Worm (Caenorhabditis elegans) whole organism, late embryonic: ENCODE results near the gene Y75B12B.10.

Experiments
- hlh-6 ChIP-seq: sonication (generic microtip); optimal IDR thresholded peaks from 2 replicates; lab custom pipeline; 2016; ENCODE audit warnings: missing genotype, missing genetic modification characterization, missing compliant biosample characterization
- lim-6 ChIP-seq: sonication (generic microtip); optimal IDR thresholded peaks from 2 replicates; lab custom pipeline; 2016; ENCODE audit warnings: missing genetic modification characterization, missing compliant biosample characterization
- npax-4 ChIP-seq: sonication (generic microtip); optimal IDR thresholded peaks from 2 replicates; lab custom pipeline; 2016; ENCODE audit warnings: missing genetic modification characterization, missing compliant biosample characterization
- rnt-1 ChIP-seq: sonication (generic microtip); optimal IDR thresholded peaks from 2 replicates; lab custom pipeline; 2016; ENCODE audit warnings: missing genetic modification characterization, missing compliant biosample characterization
- unc-55 ChIP-seq: sonication (generic microtip); optimal IDR thresholded peaks from 2 replicates; lab custom pipeline; 2017; ENCODE audit warnings: missing biosample characterization, missing genetic modification reagents, missing genetic modification characterization

DNA sequence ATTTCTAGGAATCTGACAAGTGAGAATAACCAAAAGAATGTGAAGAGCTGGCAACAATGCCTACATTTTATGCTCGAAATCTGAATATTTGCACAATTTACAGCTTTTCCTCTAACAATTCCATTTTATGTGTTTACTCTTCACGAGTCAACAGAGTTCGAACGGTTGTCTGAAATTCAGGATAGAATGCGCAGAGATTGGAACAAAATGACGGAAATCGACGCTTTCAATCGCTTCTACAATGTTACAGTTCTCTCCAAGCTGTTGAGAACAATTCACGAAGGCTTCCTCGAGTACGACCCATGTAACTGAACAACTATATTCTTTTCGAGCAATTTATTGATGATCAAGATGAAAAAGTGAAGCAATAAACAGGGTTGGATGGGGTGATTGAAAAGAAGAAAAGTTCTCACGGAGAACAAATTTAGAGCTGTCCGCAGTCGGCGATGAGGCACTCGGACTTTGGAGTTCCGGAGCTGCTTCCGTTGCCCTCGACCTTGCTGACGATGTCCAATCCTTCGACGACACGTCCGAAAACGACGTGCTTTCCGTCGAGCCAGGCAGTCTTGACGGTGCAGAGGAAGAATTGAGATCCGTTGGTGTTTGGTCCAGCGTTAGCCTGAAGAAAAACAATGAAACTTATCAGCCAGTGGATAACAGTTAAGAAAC, 13.5 kb upstream of the Y75B12B.10 start, which contains the start of gene Y75B12B.3:
- TF ChIP-seq rnt-1 (tag; lab: Kevin White, UChicago) (no peak), unc-55 (GFP tag; lab: Kevin White, UChicago) (no peak), lim-6 (tag; lab: Kevin White, UChicago) (no peak), npax-4 (tag; lab: Kevin White, UChicago) (no peak), hlh-6 (tag; lab: Kevin White, UChicago) (no peak)
